Worm (Caenorhabditis elegans) whole organism, L1 larva: Measurements from ENCODE around the gene F55F10.1.

Source experiments
- C16A3.4 ChIP-seq: fragments of 150-350 bp; optimal IDR thresholded peaks from 2 replicates; lab custom pipeline; 2014; ENCODE audit warnings: missing biosample characterization, missing genetic modification characterization
- C34B4.2 ChIP-seq: sonication (generic microtip); optimal IDR thresholded peaks from 2 replicates; lab custom pipeline; 2017; ENCODE audit warnings: mild to moderate bottlenecking, missing genetic modification characterization, missing compliant biosample characterization
- F16B12.6 ChIP-seq: fragments of 150-350 bp; optimal IDR thresholded peaks from 2 replicates; lab custom pipeline; 2014; ENCODE audit warnings: missing biosample characterization, missing genetic modification characterization
- ceh-90 ChIP-seq: sonication (generic microtip); optimal IDR thresholded peaks from 2 replicates; lab custom pipeline; 2016; ENCODE audit warnings: missing genetic modification characterization, missing compliant biosample characterization
- ces-1 ChIP-seq: fragments of 150-350 bp; optimal IDR thresholded peaks from 2 replicates; lab custom pipeline; 2014; ENCODE audit warnings: missing biosample characterization, missing genetic modification reagents, missing genetic modification characterization
- dpl-1 ChIP-seq, 3 experiments: fragments of 150-350 bp in 2 of 3; sonication (generic microtip) in 1 of 3; optimal IDR thresholded peaks; 2 replicates each; lab custom pipeline; 2014 to 2017; ENCODE audit warnings: missing biosample characterization in 3 of 3, missing genetic modification characterization in 3 of 3, missing genetic modification reagents in 3 of 3
- dsc-1 ChIP-seq: sonication (generic microtip); optimal IDR thresholded peaks from 2 replicates; lab custom pipeline; 2016; ENCODE audit warnings: mild to moderate bottlenecking, missing genetic modification characterization, missing compliant biosample characterization
- efl-1 ChIP-seq, 4 experiments: fragments of 150-350 bp; optimal IDR thresholded peaks in 3 of 4; peaks in 1 of 4; 1 replicate in 1 of 4; 2 replicates in 3 of 4; lab custom pipeline; 2014; ENCODE audit warnings: missing biosample characterization in 2 of 4, missing genetic modification characterization in 2 of 4, missing genetic modification reagents in 2 of 4
- efl-3 ChIP-seq: fragments of 200-800 bp; sonication (Bioruptor generic); optimal IDR thresholded peaks from 2 replicates; lab custom pipeline; 2018; ENCODE audit warnings: mild to moderate bottlenecking, missing genetic modification characterization, missing compliant biosample characterization
- egl-13 ChIP-seq: sonication (generic microtip); optimal IDR thresholded peaks from 2 replicates; lab custom pipeline; 2016; ENCODE audit warnings: missing genotype, missing genetic modification reagents, missing genetic modification characterization, missing compliant biosample characterization
- egl-27 ChIP-seq, 2 experiments: fragments of 150-350 bp in 1 of 2; sonication (generic microtip); optimal IDR thresholded peaks; 3 replicates each; lab custom pipeline; 2017 to 2018; ENCODE audit warnings: missing biosample characterization in 2 of 2, missing genetic modification characterization in 2 of 2, missing genetic modification reagents in 2 of 2
- fkh-4 ChIP-seq: sonication (generic microtip); optimal IDR thresholded peaks from 2 replicates; lab custom pipeline; 2016; ENCODE audit warnings: missing compliant biosample characterization, missing genetic modification characterization, borderline replicate concordance
- grh-1 ChIP-seq: fragments of 200-800 bp; sonication (Bioruptor generic); IDR thresholded peaks from 2 replicates; pipeline ENCODE4 v1.3.6; 2022; ENCODE audit warnings: missing genetic modification reagents, missing genetic modification characterization, missing compliant biosample characterization
- hlh-17 ChIP-seq: fragments of 200-800 bp; sonication (Bioruptor generic); optimal IDR thresholded peaks from 2 replicates; lab custom pipeline; 2018; ENCODE audit warnings: missing genetic modification characterization, mild to moderate bottlenecking, missing compliant biosample characterization, moderate library complexity, borderline replicate concordance
- irx-1 ChIP-seq: sonication (generic microtip); optimal IDR thresholded peaks from 2 replicates; lab custom pipeline; 2016; ENCODE audit warnings: missing genetic modification characterization, missing compliant biosample characterization
- isw-1 ChIP-seq: fragments of 200-800 bp; sonication (Bioruptor generic); IDR thresholded peaks from 2 replicates; pipeline ENCODE4 v1.3.6; 2022; ENCODE audit warnings: missing genetic modification characterization, missing compliant biosample characterization
- lin-13 ChIP-seq: fragments of 150-350 bp; optimal IDR thresholded peaks from 2 replicates; lab custom pipeline; 2014; ENCODE audit warnings: missing biosample characterization, missing genetic modification reagents, missing genetic modification characterization
- lin-35 ChIP-seq, 2 experiments: fragments of 150-350 bp; optimal IDR thresholded peaks; 2 replicates each; lab custom pipeline; 2014; ENCODE audit warnings: missing biosample characterization in 2 of 2, missing genetic modification characterization in 2 of 2, missing genetic modification reagents in 2 of 2
- lir-3 ChIP-seq: sonication (generic microtip); optimal IDR thresholded peaks from 2 replicates; lab custom pipeline; 2016; ENCODE audit warnings: mild to moderate bottlenecking, missing genetic modification characterization, moderate library complexity, missing compliant biosample characterization; ENCODE audit not compliant: poor library complexity
- lsy-2 ChIP-seq, 2 experiments: fragments of 150-350 bp; optimal IDR thresholded peaks; 2 replicates each; lab custom pipeline; 2014; ENCODE audit warnings: missing biosample characterization in 2 of 2, missing genetic modification characterization in 2 of 2
- nhr-12 ChIP-seq: sonication (generic microtip); optimal IDR thresholded peaks from 2 replicates; lab custom pipeline; 2017; ENCODE audit warnings: missing biosample characterization, missing genetic modification characterization
- nhr-20 ChIP-seq: sonication (generic microtip); optimal IDR thresholded peaks from 2 replicates; lab custom pipeline; 2016; ENCODE audit warnings: mild to moderate bottlenecking, missing genetic modification characterization, missing compliant biosample characterization
- nhr-84 ChIP-seq: sonication (generic microtip); optimal IDR thresholded peaks from 2 replicates; lab custom pipeline; 2017; ENCODE audit warnings: missing biosample characterization, missing genetic modification characterization
- nhr-85 ChIP-seq: sonication (generic microtip); peaks from one replicate; lab custom pipeline; 2016; ENCODE audit warnings: missing genetic modification characterization, inconsistent platforms, missing compliant biosample characterization
- nhr-90 ChIP-seq: sonication (generic microtip); optimal IDR thresholded peaks from 2 replicates; lab custom pipeline; 2016; ENCODE audit warnings: mild to moderate bottlenecking, missing genetic modification characterization, missing compliant biosample characterization; ENCODE audit not compliant: poor library complexity
- pag-3 ChIP-seq: sonication (generic microtip); optimal IDR thresholded peaks from 2 replicates; lab custom pipeline; 2017; ENCODE audit warnings: missing genetic modification characterization, mild to moderate bottlenecking, missing compliant biosample characterization, antibody characterized with exemption, borderline replicate concordance; ENCODE audit not compliant: insufficient read depth
- pax-3 ChIP-seq: fragments of 200-800 bp; sonication (Bioruptor generic); optimal IDR thresholded peaks from 2 replicates; lab custom pipeline; 2018; ENCODE audit warnings: mild to moderate bottlenecking, missing genetic modification characterization, moderate library complexity, missing compliant biosample characterization
- pqm-1 ChIP-seq: sonication (generic microtip); optimal IDR thresholded peaks from 3 replicates; lab custom pipeline; 2017; ENCODE audit warnings: missing biosample characterization, missing genetic modification characterization
- snpc-4 ChIP-seq: fragments of 150-350 bp; optimal IDR thresholded peaks from 2 replicates; lab custom pipeline; 2014; ENCODE audit warnings: missing biosample characterization, missing genetic modification characterization
- snu-23 ChIP-seq: sonication (generic microtip); optimal IDR thresholded peaks from 2 replicates; lab custom pipeline; 2016; ENCODE audit warnings: missing genetic modification characterization, missing compliant biosample characterization
- sox-4 ChIP-seq: sonication (generic microtip); optimal IDR thresholded peaks from 2 replicates; lab custom pipeline; 2016; ENCODE audit warnings: missing genetic modification characterization, missing compliant biosample characterization
- sup-37 ChIP-seq: fragments of 200-800 bp; sonication (Bioruptor generic); optimal IDR thresholded peaks from 2 replicates; lab custom pipeline; 2018; ENCODE audit warnings: mild to moderate bottlenecking, missing genetic modification characterization, missing compliant biosample characterization
- swsn-7 ChIP-seq: sonication (generic microtip); optimal IDR thresholded peaks from 2 replicates; lab custom pipeline; 2016; ENCODE audit warnings: missing genetic modification characterization, missing compliant biosample characterization
- tbx-2 ChIP-seq: sonication (generic microtip); optimal IDR thresholded peaks from 2 replicates; lab custom pipeline; 2016; ENCODE audit warnings: missing genetic modification characterization, missing compliant biosample characterization
- unc-62 ChIP-seq: fragments of 150-350 bp; optimal IDR thresholded peaks from 2 replicates; lab custom pipeline; 2014; ENCODE audit warnings: missing biosample characterization, missing genetic modification reagents, missing genetic modification characterization
- unc-98 ChIP-seq: fragments of 200-800 bp; sonication (Bioruptor generic); IDR thresholded peaks from 2 replicates; pipeline ENCODE4 v1.3.6; 2022; ENCODE audit warnings: missing genetic modification characterization, missing compliant biosample characterization
- vab-15 ChIP-seq: sonication (generic microtip); optimal IDR thresholded peaks from 2 replicates; lab custom pipeline; 2017; ENCODE audit warnings: missing genotype, mild to moderate bottlenecking, missing genetic modification characterization, missing compliant biosample characterization
- xbp-1 ChIP-seq: sonication (generic microtip); optimal IDR thresholded peaks from 2 replicates; lab custom pipeline; 2016; ENCODE audit warnings: missing genetic modification characterization, missing compliant biosample characterization

F55F10.1 gene

DNA sequence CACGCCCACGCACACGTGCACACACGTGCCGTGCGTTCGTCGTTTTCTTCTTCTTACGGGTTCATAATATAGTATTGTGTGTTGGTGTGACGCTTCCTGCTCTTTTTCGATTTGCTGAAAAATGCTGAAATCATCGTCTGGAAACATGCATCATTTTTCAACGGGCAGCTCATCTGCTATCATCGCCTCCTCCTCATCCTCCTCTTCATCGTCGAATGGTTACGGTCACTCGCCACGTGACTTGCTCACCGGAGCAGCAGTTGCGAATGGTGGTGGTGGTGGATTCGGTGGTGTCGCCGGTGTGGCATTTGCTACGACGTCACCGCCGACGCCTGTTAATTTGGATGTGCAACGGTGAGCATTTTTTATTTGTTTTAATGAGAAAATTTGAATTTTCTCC lies 48.1 kb downstream of the F55F10.1 start:
- no peak for TF ChIP-seq dsc-1
- no peak for TF ChIP-seq efl-1 (optimal IDR thresholded peaks at IDR 0.05; lab: Kevin White, UChicago)
- TF ChIP-seq efl-1 (GFP tag; optimal IDR thresholded peaks at IDR 0.05 in 1 of 2; lab: Kevin White, UChicago): peak in 1 of 2 experiments; percentile 81

DNA sequence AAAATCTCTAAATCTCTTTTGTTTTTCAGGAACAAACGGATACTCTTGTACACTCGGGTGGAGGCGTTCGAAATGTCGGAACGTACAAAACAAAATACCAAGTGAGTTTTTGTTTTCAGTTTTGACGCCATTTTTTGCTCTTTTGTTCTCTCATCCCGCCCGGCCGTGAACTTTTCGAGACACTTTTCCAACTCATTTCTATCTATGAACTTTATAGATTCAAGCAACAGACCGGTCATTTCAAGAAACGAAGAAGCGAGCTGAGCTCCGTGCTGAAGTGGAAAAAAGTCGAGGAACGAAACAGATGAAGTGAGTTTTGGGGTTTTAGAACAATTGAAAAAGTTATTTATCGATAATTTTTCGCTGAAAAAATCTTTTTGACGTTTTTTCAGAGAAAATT lies 49.9 kb downstream of the F55F10.1 start:
- no peak for TF ChIP-seq efl-3
- no peak for TF ChIP-seq dpl-1 (GFP tag; optimal IDR thresholded peaks at IDR 0.05; lab: Kevin White, UChicago)
- TF ChIP-seq unc-62 (GFP tag; lab: Kevin White, UChicago): no peak
- no peak for TF ChIP-seq efl-1 (optimal IDR thresholded peaks at IDR 0.05; lab: Kevin White, UChicago)
- TF ChIP-seq efl-1 (GFP tag; optimal IDR thresholded peaks at IDR 0.05 in 1 of 2; lab: Kevin White, UChicago): peak in 1 of 2 experiments; percentile 70
- no peak for TF ChIP-seq C16A3.4 (tag; lab: Kevin White, UChicago)
- TF ChIP-seq egl-27 (tag; optimal IDR thresholded peaks at IDR 0.05; lab: Kevin White, UChicago): no peak
- no peak for TF ChIP-seq vab-15
- TF ChIP-seq nhr-84 (tag; lab: Kevin White, UChicago): no peak
- TF ChIP-seq nhr-90 (tag; lab: Kevin White, UChicago): no peak
- no peak for TF ChIP-seq irx-1 (tag; lab: Kevin White, UChicago)
- no peak for TF ChIP-seq sox-4 (tag; lab: Kevin White, UChicago)
- TF ChIP-seq sup-37 (GFP tag; lab: Kevin White, UChicago): no peak
- peak; percentile 18 for TF ChIP-seq nhr-85 (tag; lab: Kevin White, UChicago)
- no peak for TF ChIP-seq C34B4.2 (tag; lab: Kevin White, UChicago)
- TF ChIP-seq egl-13 (tag; lab: Kevin White, UChicago): no peak
- no peak for TF ChIP-seq fkh-4 (tag; lab: Kevin White, UChicago)
- TF ChIP-seq dsc-1: no peak

DNA sequence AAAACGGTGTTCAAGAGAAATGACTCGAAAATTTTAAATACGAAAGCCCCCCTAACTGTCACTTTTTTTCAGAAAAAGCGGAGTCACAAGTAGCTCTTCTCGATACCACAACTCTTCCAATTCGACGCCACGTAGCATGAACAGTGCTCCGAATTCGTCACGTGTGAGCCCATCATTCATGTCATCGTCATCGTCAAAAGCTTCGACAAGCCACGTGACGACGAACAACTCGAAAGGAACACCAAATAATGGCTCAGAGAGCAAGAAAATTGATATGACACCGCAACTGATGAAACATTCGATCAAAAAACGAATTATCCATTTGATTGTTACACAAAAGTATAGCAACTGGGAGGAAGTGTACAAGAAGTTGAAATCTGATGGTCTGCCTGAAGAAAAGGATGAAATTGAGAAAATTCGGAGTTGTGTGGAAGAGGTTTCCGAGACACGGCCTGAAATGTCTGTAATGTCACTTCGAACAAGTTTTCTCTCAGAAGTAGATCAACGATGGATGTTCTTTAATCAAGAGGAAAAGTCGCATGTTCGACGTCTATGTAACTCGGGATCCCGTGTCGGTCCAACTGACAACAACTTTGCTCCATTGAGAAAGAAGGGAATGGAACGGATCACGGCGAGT lies 50.8 kb downstream of the F55F10.1 start:
- TF ChIP-seq grh-1 (no peak), ceh-90 (tag; lab: Kevin White, UChicago) (no peak), snu-23 (GFP tag; lab: Kevin White, UChicago) (no peak)

DNA sequence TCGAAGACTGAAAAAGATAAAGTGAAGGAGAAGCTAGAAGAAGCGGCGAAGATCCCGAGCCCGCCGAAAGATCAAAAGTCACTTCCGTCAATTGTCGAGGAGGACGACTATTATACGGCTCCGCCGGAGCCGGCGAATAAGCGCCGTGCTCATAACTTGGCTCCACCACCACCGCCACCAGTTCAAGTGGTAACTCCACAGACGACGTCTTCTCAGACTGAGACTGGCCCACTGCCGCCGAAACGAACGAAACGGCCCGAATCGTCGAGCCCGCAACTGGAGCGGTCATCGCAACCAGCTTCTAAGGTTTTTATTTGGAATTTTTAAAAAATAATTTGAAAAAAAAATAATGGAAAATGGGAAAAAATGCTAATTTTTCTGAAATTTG lies 51.3 kb downstream of the F55F10.1 start:
- TF ChIP-seq ces-1 (GFP tag; lab: Kevin White, UChicago) (no peak), efl-1 (optimal IDR thresholded peaks at IDR 0.05; lab: Kevin White, UChicago) (no peak), efl-1 (GFP tag; optimal IDR thresholded peaks at IDR 0.05 in 1 of 2; lab: Kevin White, UChicago) (peak in 1 of 2 experiments; percentile 60)

DNA sequence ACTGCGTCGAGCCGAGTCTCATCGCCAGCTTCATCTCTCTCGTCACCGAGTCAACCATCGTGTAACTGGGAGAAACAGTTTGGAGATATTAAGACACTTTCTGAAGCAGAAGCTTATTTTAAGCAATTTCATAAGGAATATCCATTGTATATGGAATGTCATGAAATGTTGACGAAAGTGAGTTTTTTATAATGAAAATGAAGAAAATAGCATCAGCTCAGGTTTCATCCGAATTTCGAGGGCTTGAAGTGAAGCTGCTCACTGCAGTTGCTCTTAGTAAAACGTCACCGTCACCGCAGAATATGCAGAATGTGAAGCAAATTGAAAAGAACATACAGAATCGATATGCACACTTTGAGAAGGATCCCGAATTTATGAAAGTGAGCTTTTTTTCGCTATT lies 52.5 kb downstream of the F55F10.1 start:
- TF ChIP-seq efl-1 (optimal IDR thresholded peaks at IDR 0.05; lab: Kevin White, UChicago) (no peak), efl-1 (GFP tag; optimal IDR thresholded peaks at IDR 0.05 in 1 of 2; lab: Kevin White, UChicago) (peak in 1 of 2 experiments; percentile 58), nhr-12 (no peak)

DNA sequence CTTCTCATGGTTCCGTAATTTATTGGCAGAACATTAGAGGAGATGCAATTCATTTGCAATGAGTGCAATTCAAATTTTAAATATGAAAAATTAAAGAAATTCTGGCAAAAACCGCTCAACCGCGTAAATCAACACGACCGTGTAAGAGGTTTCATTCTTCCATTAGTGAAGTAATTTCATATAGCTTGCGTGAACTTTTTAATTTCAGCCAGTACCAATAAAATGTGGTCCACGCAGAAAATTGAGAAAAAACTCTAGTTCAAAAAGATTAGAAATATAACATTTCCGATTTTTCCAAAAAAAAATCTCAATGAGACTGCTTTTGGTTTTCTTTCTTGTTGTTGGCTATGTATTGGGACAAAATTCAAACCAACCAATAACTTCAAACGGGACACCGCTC lies 61.4 kb downstream of the F55F10.1 start, which contains the start of gene clec-175:
clec-175 (plus strand) TSS at position 301 of the 400 bp plus-strand sequence.
- TF ChIP-seq lin-35 (GFP tag; optimal IDR thresholded peaks at IDR 0.05; lab: Kevin White, UChicago) (no peak), lsy-2 (tag; optimal IDR thresholded peaks at IDR 0.05; lab: Kevin White, UChicago) (no peak), isw-1 (GFP tag; lab: Robert Waterston, UW) (no peak), tbx-2 (tag; lab: Kevin White, UChicago) (no peak), F16B12.6 (tag; lab: Kevin White, UChicago) (no peak), pqm-1 (tag; lab: Kevin White, UChicago) (no peak), sup-37 (GFP tag; lab: Kevin White, UChicago) (no peak)

DNA sequence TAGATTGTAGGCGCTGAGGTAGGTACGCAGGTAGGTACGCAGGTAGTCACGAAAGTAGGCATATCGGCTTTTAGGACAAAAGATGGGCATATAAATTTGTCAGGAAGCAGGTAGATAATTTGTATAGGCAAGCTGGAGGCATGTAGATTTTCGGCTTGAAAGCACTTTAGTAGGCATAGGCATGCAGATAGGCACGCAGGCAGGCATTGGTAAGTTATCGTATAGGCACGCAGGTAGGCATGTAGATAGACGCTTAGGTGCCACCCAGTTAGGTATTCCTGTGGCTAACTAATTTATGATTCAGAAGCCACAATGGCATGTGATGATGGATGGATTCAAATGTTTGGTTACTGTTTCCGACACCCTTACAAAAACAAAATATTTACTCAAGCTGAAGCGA lies 62.4 kb downstream of the F55F10.1 start:
- TF ChIP-seq unc-98 (GFP tag; lab: Robert Waterston, UW) (no peak), nhr-90 (tag; lab: Kevin White, UChicago) (no peak), efl-3 (no peak), lin-13 (GFP tag; lab: Kevin White, UChicago) (no peak), C16A3.4 (tag; lab: Kevin White, UChicago) (no peak), xbp-1 (tag; lab: Kevin White, UChicago) (no peak), hlh-17 (GFP tag; lab: Kevin White, UChicago) (no peak), lir-3 (tag; lab: Kevin White, UChicago) (no peak), swsn-7 (no peak), snpc-4 (no peak), nhr-20 (tag; lab: Kevin White, UChicago) (no peak), pax-3 (no peak), pag-3 (tag; lab: Kevin White, UChicago) (no peak)
